Worm (Caenorhabditis elegans): Measurements from ENCODE around the gene tiar-2.

DNA sequence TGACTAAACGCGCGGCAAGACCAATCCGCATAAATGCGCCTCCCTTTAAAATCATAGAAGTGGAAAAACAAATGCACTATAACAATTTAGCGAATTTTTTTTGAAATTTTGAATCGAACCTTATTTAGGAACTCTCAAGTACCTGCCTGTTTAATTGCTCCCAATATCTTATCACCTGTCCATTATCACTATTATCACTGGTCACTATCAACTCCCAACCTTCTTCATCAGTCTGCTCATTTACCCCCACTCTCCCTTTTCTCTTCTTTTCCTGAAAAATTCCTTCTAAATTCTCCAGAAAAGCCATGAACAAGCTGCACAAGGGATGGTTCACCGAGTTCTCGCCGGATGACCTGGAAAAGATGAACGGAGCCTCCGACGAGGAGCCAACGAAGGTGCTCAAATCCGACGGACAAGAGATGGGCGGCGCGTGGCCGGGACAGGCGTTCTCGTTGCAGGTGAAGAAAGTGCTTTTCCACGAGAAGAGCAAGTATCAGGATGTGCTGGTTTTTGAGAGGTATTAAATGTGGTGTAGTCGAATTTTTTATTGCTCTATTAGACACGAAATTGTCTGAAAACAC, 38.2 kb downstream of the tiar-2 start, which contains the start of gene spds-1:
- TF ChIP-seq pqm-1 (tag; optimal IDR thresholded peaks at IDR 0.05) (no peak), ama-1 (optimal IDR thresholded peaks at IDR 0.05) (no peak), ceh-34 (tag; optimal IDR thresholded peaks at IDR 0.05) (no peak), pat-9 (tag; optimal IDR thresholded peaks at IDR 0.05) (no peak)

Data from whole organism, late embryonic.